Fruit fly (Drosophila melanogaster) whole organism, wandering third instar larva: ENCODE results near the gene shps.
A peak's percentile ranks its signal among the peaks of the same experiment; 100 is the strongest.

Source experiments
- Abd-B ChIP-seq: fragments of >200 bp; optimal IDR thresholded peaks from 2 replicates; lab custom pipeline; 2017; ENCODE audit warnings: missing biosample characterization, missing genetic modification characterization
- CG9705 ChIP-seq: fragments of 200-800 bp; sonication (Bioruptor generic); optimal IDR thresholded peaks from 2 replicates; lab custom pipeline; 2018; ENCODE audit warnings: missing biosample characterization, mild to moderate bottlenecking, missing genetic modification characterization
- CrebA ChIP-seq: fragments of 200-800 bp; sonication (Bioruptor generic); optimal IDR thresholded peaks from 2 replicates; lab custom pipeline; 2016; ENCODE audit warnings: missing biosample characterization, mild to moderate bottlenecking, missing genetic modification characterization, borderline replicate concordance
- Dfd ChIP-seq: fragments of >200 bp; optimal IDR thresholded peaks from 2 replicates; lab custom pipeline; 2017; ENCODE audit warnings: missing biosample characterization, missing genetic modification characterization
- Hr78 ChIP-seq: fragments of >200 bp; optimal IDR thresholded peaks from 2 replicates; lab custom pipeline; 2017; ENCODE audit warnings: missing biosample characterization, missing genetic modification characterization
- Mio ChIP-seq: sonication (Bioruptor generic); optimal IDR thresholded peaks from 2 replicates; lab custom pipeline; 2016; ENCODE audit warnings: missing biosample characterization, missing genetic modification characterization
- Myc ChIP-seq: fragments of >200 bp; optimal IDR thresholded peaks from 2 replicates; lab custom pipeline; 2017
- Sp1 ChIP-seq: fragments of 200-800 bp; sonication (Bioruptor generic); optimal IDR thresholded peaks from 3 replicates; lab custom pipeline; 2019; ENCODE audit warnings: missing biosample characterization, mild to moderate bottlenecking, missing genetic modification characterization, moderate library complexity
- br ChIP-seq: fragments of 200-800 bp; sonication (Bioruptor generic); optimal IDR thresholded peaks from 2 replicates; lab custom pipeline; 2016; ENCODE audit warnings: missing biosample characterization, missing genetic modification characterization
- dl ChIP-seq, 2 experiments: fragments of 175-275, 200-275 bp in 1 of 2; fragments of 200-275 bp in 1 of 2; sonication (Bioruptor generic); optimal IDR thresholded peaks; lab custom pipeline; 2018; ENCODE audit warnings: mild to moderate bottlenecking in 2 of 2, missing biosample characterization in 2 of 2, missing genetic modification characterization in 2 of 2, moderate library complexity in 2 of 2; ENCODE audit not compliant: partially characterized antibody in 2 of 2, insufficient read depth in 1 of 2
- dsf ChIP-seq: sonication (Bioruptor generic); optimal IDR thresholded peaks from 2 replicates; lab custom pipeline; 2016; ENCODE audit warnings: missing biosample characterization, missing genetic modification characterization, borderline replicate concordance
- lola ChIP-seq: fragments of >200 bp; optimal IDR thresholded peaks from 2 replicates; lab custom pipeline; 2017; ENCODE audit warnings: missing biosample characterization, missing genetic modification characterization
- pan ChIP-seq: fragments of >200 bp; optimal IDR thresholded peaks from 2 replicates; lab custom pipeline; 2017

DNA sequence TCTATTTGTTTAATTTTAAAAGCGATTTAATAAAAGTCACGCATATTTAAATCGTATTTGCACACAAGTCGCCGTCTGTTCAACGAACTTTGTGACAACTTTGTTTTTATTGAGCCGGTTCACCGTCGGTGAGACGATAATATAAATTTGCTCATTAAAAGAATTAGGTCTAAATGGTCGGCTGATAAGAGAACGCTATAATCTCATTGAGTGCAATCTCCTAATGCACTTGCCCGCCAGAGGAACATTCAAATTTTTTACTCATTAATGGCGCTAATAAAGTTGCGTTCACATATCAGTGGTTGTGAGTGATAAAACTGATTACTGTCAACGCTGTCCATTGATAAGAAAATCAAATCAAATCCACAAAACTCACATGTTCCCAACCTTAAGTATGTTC is 634 bp upstream of the shps start:
- TF ChIP-seq pan (lab: Kevin White, UChicago) (no peak), Dfd (GFP tag; lab: Kevin White, UChicago) (no peak), Sp1 (GFP tag; lab: Kevin White, UChicago) (peak; percentile 37), CG9705 (GFP tag; lab: Kevin White, UChicago) (no peak), dsf (GFP tag; lab: Kevin White, UChicago) (no peak), br (no peak), CrebA (peak; percentile 81), Abd-B (GFP tag; lab: Kevin White, UChicago) (no peak), Myc (lab: Kevin White, UChicago) (no peak), Mio (GFP tag; lab: Kevin White, UChicago) (no peak), dl (GFP tag; optimal IDR thresholded peaks at IDR 0.05; lab: Kevin White, UChicago; ENCODE audit: insufficient read depth in 1 of 2, partially characterized antibody in 2 of 2) (no peak), Hr78 (no peak), lola (GFP tag; lab: Kevin White, UChicago) (no peak)
